Worm (Caenorhabditis elegans) whole organism, early embryonic: Measurements from ENCODE around the gene srsx-26.

ENCODE experiments used
- B0310.2 ChIP-seq: sonication (generic microtip); optimal IDR thresholded peaks from 2 replicates; lab custom pipeline; 2016; ENCODE audit warnings: mild to moderate bottlenecking, missing genetic modification characterization, missing compliant biosample characterization
- F13C5.2 ChIP-seq: sonication (generic microtip); optimal IDR thresholded peaks from 2 replicates; lab custom pipeline; 2017; ENCODE audit warnings: mild to moderate bottlenecking, missing genetic modification characterization, inconsistent platforms, missing compliant biosample characterization
- ama-1 ChIP-seq: fragments of 150-350 bp; optimal IDR thresholded peaks from 2 replicates; lab custom pipeline; 2014
- ceh-36 ChIP-seq: sonication (generic microtip); optimal IDR thresholded peaks from 2 replicates; lab custom pipeline; 2016; ENCODE audit warnings: missing genetic modification characterization, inconsistent platforms, missing compliant biosample characterization
- ets-7 ChIP-seq: sonication (generic microtip); optimal IDR thresholded peaks from 2 replicates; lab custom pipeline; 2016; ENCODE audit warnings: missing genotype, missing genetic modification characterization, missing compliant biosample characterization
- hmg-4 ChIP-seq: fragments of 200-800 bp; sonication (Bioruptor generic); optimal IDR thresholded peaks from 2 replicates; lab custom pipeline; 2018; ENCODE audit warnings: mild to moderate bottlenecking, missing genetic modification characterization, missing compliant biosample characterization
- pes-1 ChIP-seq: fragments of 200-800 bp; sonication (Bioruptor generic); IDR thresholded peaks from 2 replicates; pipeline ENCODE4 v1.3.6; 2022; ENCODE audit warnings: missing genetic modification reagents, missing genetic modification characterization, missing compliant biosample characterization
- scrt-1 ChIP-seq: fragments of 200-800 bp; sonication (Bioruptor generic); IDR thresholded peaks from 2 replicates; pipeline ENCODE4 v1.3.6; 2022; ENCODE audit warnings: missing genetic modification characterization, missing compliant biosample characterization
- tra-4 ChIP-seq: sonication (generic microtip); optimal IDR thresholded peaks from 2 replicates; lab custom pipeline; 2017; ENCODE audit warnings: missing genetic modification characterization, missing compliant biosample characterization

ce11 chrV:10107309-10107708 lies 41.1 kb upstream of the srsx-26 start, which contains the start of gene C08B6.11:
- TF ChIP-seq F13C5.2 (tag; lab: Kevin White, UChicago) (no peak), ama-1 (no peak), ceh-36 (tag; lab: Kevin White, UChicago) (no peak), tra-4 (tag; lab: Kevin White, UChicago) (no peak), scrt-1 (GFP tag; lab: Robert Waterston, UW) (no peak), hmg-4 (no peak), pes-1 (GFP tag; lab: Robert Waterston, UW) (no peak), ets-7 (tag; lab: Kevin White, UChicago) (no peak), B0310.2 (no peak)
